Worm (Caenorhabditis elegans) whole organism, L2 larva: Measurements from ENCODE around the gene K11H12.11.

ENCODE experiments used
- ZK546.5 ChIP-seq: sonication (generic microtip); optimal IDR thresholded peaks from 2 replicates; lab custom pipeline; 2017; ENCODE audit warnings: missing biosample characterization, missing genetic modification characterization
- unc-55 ChIP-seq: fragments of 150-350 bp; sonication (generic microtip); optimal IDR thresholded peaks from 3 replicates; lab custom pipeline; 2014; ENCODE audit warnings: missing biosample characterization, missing genetic modification reagents, missing genetic modification characterization
- unc-62 ChIP-seq: fragments of 150-350 bp; optimal IDR thresholded peaks from 2 replicates; lab custom pipeline; 2014; ENCODE audit warnings: missing biosample characterization, missing genetic modification reagents, missing genetic modification characterization
- ztf-4 ChIP-seq: fragments of 150-350 bp; optimal IDR thresholded peaks from 2 replicates; lab custom pipeline; 2014; ENCODE audit warnings: missing biosample characterization, missing genetic modification characterization

ce11 chrIV:659585-659984 lies 10.8 kb downstream of the K11H12.11 start:
- no peak for TF ChIP-seq unc-55 (GFP tag; lab: Kevin White, UChicago)
- no peak for TF ChIP-seq unc-62 (GFP tag; lab: Kevin White, UChicago)
- no peak for TF ChIP-seq ZK546.5 (tag; lab: Kevin White, UChicago)
- TF ChIP-seq ztf-4 (tag; lab: Kevin White, UChicago): no peak
